Fruit fly (Drosophila melanogaster) whole organism: ENCODE measurements around the gene CG7800.

Experiments
- CG8478 ChIP-seq: fragments of >200 bp; optimal IDR thresholded peaks from 2 replicates; lab custom pipeline; 2018; ENCODE audit warnings: inconsistent platforms
- Dll ChIP-seq: fragments of >200 bp; optimal IDR thresholded peaks from 2 replicates; lab custom pipeline; 2017
- EcR ChIP-seq, 2 experiments: fragments of >200 bp; optimal IDR thresholded peaks; 2 replicates each; lab custom pipeline; 2017; ENCODE audit warnings: missing biosample characterization in 2 of 2, missing genetic modification characterization in 2 of 2, missing genetic modification reagents in 2 of 2
- pan ChIP-seq: fragments of >200 bp; optimal IDR thresholded peaks from 2 replicates; lab custom pipeline; 2017
- psq ChIP-seq: fragments of >200 bp; optimal IDR thresholded peaks from 2 replicates; lab custom pipeline; 2017
- usp ChIP-seq: fragments of >200 bp; optimal IDR thresholded peaks from 2 replicates; lab custom pipeline; 2017; ENCODE audit warnings: missing biosample characterization, missing genetic modification characterization, mixed read lengths

CG7800 gene

DNA sequence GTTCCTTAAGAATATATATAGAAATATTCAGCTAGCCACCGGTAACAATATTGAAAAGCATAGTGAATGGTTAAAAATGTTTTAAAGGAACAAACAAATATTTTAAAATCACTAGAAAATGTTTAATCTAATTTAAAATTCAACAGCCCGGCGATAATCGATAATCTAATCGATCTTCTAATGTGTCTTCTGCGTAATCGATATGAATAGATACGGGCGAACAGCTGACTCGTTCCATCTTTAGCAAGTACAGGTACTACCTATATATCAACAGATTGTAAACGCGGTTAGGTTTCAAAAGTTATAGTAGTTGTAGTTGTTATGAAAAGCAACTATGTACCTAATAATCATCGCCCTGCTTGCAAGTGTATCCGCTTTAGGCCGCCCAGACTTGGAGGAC lies at the start of gene CG7800:
Gene CG7800 (plus strand): TSS at position 231 of the 400 bp plus-strand sequence.
- TF ChIP-seq CG8478 (no peak), usp (GFP tag; lab: Kevin White, UChicago) (no peak), EcR (GFP tag; optimal IDR thresholded peaks at IDR 0.05; lab: Kevin White, UChicago) (no peak), psq (lab: Kevin White, UChicago) (no peak), pan (lab: Kevin White, UChicago) (no peak), Dll (no peak)

DNA sequence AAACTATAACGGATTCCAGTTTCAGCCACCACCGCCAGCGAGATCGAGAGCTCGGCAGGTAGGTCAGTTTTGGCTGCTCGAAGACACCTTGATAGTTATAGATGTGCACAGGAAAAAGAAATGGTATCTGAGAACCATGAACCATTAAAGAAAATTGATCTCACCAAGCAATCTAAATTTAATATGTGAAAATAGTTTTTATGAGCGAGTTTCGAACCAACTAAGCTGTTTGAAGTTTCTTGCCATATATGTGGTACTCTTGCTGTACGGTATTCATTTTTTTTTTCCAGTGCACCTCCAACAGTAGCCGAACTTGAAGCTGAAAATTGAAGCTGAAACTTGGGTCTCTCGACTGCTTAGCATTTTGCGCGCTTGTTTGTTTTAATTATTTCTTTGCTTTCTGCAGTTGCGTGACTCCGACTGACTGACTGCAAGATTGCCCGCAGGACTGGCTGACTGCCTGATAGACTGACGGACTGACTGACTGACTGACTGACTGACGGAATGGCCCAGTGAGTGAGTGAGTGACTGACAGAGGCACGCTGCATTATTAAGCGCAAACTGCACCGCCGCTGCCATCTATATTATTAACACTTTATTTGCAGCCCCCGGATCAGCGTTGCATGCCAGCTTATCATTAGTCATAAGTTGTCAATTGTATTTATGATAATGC lies 46.1 kb upstream of the CG7800 start:
- TF ChIP-seq usp (GFP tag; lab: Kevin White, UChicago): no peak
- TF ChIP-seq EcR (GFP tag; optimal IDR thresholded peaks at IDR 0.05; lab: Kevin White, UChicago): no peak
- TF ChIP-seq CG8478: no peak
- TF ChIP-seq Dll: no peak
- TF ChIP-seq pan (lab: Kevin White, UChicago): no peak
- TF ChIP-seq psq (lab: Kevin White, UChicago): no peak

DNA sequence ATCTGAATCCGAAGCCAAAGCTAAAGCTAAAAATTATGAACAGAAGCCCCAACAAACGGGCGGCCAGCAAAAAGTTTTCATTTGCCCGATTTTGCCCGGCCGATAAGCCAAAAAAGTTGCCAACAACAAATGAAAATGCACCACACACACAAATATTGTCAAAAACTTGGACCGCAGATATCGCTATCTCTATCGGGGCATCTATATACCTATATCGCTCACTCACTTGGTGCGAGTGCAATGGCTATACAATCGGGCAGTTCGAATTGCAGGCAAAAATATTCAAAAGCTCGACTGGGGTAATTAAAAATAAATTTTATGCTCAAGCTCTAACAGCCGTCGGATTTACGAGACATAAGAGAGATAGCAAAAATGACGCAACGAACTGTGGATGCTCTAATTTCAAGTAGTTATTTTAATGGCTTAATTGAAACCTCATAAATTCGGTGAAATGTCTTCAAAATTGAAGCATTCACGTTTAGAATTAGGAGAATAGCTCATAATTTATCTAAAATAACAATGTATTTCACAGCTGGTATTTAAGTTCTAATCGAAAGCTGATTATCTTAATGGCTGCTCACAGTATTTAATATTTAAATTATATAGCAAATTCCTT lies 41.6 kb upstream of the CG7800 start:
- TF ChIP-seq CG8478: no peak
- TF ChIP-seq EcR (GFP tag; optimal IDR thresholded peaks at IDR 0.05; lab: Kevin White, UChicago): no peak
- no peak for TF ChIP-seq usp (GFP tag; lab: Kevin White, UChicago)
- TF ChIP-seq pan (lab: Kevin White, UChicago): no peak
- TF ChIP-seq Dll: no peak
- TF ChIP-seq psq (lab: Kevin White, UChicago): no peak

DNA sequence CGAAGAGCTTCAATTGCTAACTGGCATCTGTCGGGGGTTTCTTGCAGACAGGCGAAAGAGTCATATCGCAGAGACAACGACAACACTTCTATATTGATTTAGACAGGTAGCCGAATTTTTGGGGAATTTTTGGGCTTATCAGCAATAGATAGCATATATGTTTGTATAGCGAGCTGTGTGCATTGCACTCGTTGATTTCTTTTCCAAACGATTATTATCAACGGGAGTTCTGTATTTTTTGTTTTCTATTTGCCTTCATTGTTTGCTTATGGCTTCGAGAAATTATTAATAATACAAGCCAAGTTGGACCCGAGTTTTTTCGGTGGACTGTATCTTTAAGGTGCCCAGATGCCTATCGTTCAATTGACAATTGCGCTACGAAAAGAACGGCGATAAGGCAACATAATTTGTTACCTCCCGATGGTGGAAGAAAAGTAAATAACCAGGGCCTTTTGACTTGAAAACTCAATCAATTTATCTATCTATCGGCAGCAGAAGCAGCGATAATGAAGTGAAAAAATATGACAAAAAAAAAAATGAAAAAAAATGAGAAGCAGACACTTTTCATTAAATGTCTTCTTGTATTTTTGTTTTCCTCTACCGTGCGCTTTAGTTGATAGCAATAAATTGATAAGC lies 37.3 kb upstream of the CG7800 start:
- TF ChIP-seq CG8478 (no peak), Dll (no peak), psq (lab: Kevin White, UChicago) (no peak), usp (GFP tag; lab: Kevin White, UChicago) (no peak), EcR (GFP tag; optimal IDR thresholded peaks at IDR 0.05; lab: Kevin White, UChicago) (no peak), pan (lab: Kevin White, UChicago) (no peak)

DNA sequence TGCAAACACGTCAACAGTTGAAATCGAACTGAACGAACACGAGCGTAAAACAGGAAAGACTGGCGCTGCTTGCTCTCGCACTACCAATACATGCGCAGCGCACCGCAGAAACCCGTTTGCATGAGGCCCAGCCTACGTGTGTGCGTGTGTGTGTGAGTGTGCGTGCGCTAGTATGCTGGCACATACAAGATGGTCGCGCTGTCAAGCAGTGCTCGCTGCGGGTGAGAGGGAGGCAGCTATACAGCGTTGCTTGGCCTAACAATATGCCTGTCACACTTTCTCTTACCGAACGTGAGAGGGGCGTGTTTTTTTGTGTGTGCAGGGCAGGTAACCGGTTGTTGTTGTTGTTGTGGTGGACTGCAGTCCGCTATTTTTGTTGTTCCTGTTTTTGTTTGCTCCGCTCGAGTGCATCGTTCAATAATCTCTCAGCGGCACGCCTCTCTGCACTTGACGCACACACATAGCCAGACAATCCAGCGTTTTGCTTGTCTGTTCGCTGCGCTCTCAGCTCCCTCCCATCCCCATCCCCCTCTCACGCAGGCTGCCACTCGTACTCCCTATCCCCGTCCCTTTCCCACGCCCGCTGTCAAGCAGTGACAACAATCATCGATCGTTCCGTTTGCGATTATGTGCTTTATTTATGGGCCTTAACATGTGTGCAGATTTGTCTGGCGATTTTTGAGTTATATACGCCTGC lies 36.2 kb upstream of the CG7800 start, which contains the start of gene grn:
Gene grn (minus strand): TSS at position 33 of the 697 bp plus-strand sequence.
- TF ChIP-seq CG8478: peak; percentile 75
- TF ChIP-seq Dll: peak; percentile 73
- TF ChIP-seq pan (lab: Kevin White, UChicago): no peak

DNA sequence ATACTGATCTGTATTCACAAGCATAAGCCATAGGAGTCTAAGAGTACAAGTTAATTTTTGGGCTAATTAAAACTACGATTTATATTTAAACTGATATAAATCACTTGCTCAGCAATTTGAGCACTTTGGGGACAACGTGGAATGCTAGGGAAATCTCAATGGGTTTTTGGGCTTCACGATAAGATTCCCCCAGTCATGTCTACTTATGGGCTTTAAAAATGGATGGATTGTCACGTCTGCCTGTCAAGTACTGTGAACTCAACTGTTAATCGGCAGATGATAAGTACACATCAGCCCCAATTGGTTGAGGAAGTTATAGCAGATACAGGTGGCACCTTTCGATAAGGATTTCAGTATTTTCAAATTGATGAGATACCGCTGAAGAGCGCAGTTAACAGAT lies 34.3 kb upstream of the CG7800 start:
- TF ChIP-seq CG8478 (no peak), usp (GFP tag; lab: Kevin White, UChicago) (no peak), pan (lab: Kevin White, UChicago) (no peak), psq (lab: Kevin White, UChicago) (no peak), EcR (GFP tag; optimal IDR thresholded peaks at IDR 0.05; lab: Kevin White, UChicago) (no peak), Dll (no peak)

DNA sequence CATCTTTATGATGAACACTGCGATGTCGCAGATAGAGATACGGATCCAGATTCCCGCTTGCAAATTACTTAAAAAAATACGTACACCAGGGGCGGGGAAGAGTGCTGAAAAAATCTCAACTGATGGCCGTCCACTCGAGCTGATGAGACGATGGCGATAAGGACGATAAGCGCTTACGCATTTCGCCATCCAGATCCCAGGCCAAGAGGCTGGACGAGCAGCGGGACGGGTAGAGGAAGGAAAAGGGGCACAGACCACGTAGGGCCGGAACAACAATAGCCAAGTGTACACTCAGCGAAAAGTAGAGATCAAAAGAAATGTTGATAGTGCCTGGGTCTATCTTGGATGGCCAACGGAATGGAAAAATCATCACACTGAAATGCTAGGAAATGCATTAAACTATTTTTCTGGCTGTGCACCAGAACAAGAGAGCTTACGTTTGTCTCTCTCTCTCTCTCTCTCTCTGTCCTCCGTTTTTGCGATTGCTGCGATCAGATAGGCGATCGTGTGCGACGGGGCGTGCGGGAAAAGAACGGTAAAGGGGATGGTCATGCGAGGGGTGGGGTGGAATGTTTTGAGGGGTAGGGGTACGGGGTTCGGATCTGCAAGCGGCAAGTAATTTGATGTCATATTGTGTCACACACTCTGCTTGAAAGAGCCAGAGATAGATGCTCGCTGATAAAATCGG lies 30.2 kb upstream of the CG7800 start:
- TF ChIP-seq psq (lab: Kevin White, UChicago) (no peak), pan (lab: Kevin White, UChicago) (no peak), EcR (GFP tag; optimal IDR thresholded peaks at IDR 0.05; lab: Kevin White, UChicago) (no peak), CG8478 (no peak), Dll (no peak), usp (GFP tag; lab: Kevin White, UChicago) (no peak)

DNA sequence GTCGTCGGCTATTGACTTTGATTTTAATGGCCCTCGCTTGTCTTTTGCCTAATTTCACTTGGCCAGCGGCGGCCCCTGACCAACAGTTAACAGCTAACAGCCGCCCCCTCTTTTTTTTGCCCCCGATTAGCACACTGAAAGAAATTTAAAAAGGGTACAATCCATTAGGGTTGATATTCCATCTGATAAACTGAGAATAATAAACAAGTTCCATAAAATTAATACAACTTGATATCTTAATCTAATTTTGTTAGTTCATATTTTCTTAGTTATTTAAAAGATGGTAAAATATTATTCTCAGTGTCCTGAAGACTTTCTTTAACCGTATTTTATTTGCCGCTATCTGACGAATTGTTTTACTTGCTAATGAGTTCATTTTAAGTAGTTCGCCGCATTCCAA lies 28.3 kb upstream of the CG7800 start:
- TF ChIP-seq pan (lab: Kevin White, UChicago) (no peak), CG8478 (no peak), Dll (no peak), usp (GFP tag; lab: Kevin White, UChicago) (no peak), psq (lab: Kevin White, UChicago) (no peak), EcR (GFP tag; optimal IDR thresholded peaks at IDR 0.05; lab: Kevin White, UChicago) (no peak)

DNA sequence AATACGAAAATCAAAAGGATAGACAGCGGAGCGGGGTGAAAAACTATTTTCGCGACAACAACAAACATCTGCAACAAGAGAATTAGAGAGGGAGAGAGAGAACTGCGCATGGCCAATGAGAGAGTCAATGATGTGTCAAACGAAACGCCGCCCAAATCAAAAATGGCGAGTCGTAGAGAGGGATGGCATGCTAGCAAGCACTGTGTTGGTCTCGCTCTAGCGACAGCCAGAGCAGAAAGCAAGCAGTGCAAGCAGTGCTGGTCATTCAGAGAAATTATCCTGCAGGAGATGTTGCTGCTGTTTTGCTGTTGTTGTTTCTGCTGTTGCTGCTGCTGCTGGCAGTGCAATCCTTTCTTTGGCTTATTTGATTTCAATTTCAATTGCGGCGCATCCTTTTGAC lies 26.9 kb upstream of the CG7800 start:
- peak; percentile 91 for TF ChIP-seq CG8478
- TF ChIP-seq Dll: no peak
- no peak for TF ChIP-seq usp (GFP tag; lab: Kevin White, UChicago)
- TF ChIP-seq pan (lab: Kevin White, UChicago): no peak
- no peak for TF ChIP-seq psq (lab: Kevin White, UChicago)
- no peak for TF ChIP-seq EcR (GFP tag; optimal IDR thresholded peaks at IDR 0.05; lab: Kevin White, UChicago)

DNA sequence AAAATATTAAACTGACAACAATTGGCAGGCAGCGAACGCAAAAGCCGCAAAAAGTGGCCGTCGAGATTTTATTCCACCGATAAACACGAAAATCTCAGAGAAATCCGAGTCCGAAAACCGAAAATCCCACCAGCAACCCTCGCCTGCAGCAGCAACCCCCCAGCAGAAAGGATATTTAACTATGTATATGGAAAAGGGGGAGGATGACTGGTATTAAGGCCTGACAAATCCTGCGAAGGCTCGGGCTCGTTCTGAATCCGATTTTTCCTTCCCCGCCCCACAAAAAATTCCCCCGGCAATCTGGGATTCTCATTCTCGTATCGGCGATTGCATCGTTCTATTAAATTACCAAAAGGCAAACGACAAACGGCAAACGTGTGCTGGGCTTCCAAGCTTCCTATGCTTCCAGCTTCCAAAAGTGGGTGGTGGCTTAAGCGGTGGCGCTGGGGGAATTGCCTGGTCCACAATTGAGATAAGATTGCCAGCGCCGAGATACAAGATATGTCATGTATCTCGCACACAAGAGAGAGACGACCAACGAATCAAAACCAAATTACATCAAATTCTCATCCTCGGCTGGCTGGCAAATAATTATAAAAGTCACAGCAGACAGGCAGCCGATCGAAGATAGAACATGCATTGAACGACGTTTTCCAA lies 25.4 kb upstream of the CG7800 start:
- TF ChIP-seq psq (lab: Kevin White, UChicago) (no peak), usp (GFP tag; lab: Kevin White, UChicago) (no peak), Dll (no peak), CG8478 (no peak), EcR (GFP tag; optimal IDR thresholded peaks at IDR 0.05; lab: Kevin White, UChicago) (no peak), pan (lab: Kevin White, UChicago) (no peak)

DNA sequence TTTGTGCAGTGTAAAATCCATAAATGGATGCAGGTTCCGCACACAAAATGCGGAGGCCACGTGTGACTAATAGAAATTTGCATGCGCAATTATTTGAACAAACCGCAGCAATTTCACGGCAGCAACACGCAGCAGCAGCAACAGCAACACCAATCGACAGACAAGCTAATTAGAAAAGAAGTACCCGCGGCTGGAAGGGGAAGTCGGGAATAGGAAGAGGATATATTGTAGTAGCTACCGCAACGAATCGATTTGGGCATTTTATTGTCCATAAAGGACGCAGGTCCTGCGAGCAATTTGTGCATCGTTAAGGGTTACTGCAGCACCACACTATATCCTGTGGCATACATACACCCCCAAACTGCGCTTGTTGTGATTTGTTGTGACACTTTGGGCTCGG lies 24.6 kb upstream of the CG7800 start:
- TF ChIP-seq CG8478: no peak
